Fruit fly (Drosophila melanogaster) whole organism, adult: ENCODE data around the gene Plap.
A peak's percentile ranks its signal among the peaks of the same experiment; 100 is the strongest.

Experiments
- CG11617 ChIP-seq: fragments of 200-800 bp; sonication (Bioruptor generic); optimal IDR thresholded peaks from 2 replicates; lab custom pipeline; 2017; ENCODE audit warnings: mild to moderate bottlenecking, missing biosample characterization, missing genetic modification reagents, missing genetic modification characterization
- CG12768 ChIP-seq: fragments of 200-800 bp; sonication (Bioruptor generic); optimal IDR thresholded peaks from 2 replicates; lab custom pipeline; 2017; ENCODE audit warnings: missing biosample characterization, missing genetic modification characterization, mild to moderate bottlenecking, moderate library complexity, missing genetic modification reagents
- CG14711 ChIP-seq: fragments of 200-800 bp; sonication (Bioruptor generic); optimal IDR thresholded peaks from 2 replicates; lab custom pipeline; 2018; ENCODE audit warnings: missing biosample characterization, mild to moderate bottlenecking, missing genetic modification characterization, moderate library complexity
- CG1620 ChIP-seq: fragments of 200-800 bp; sonication (Bioruptor generic); optimal IDR thresholded peaks from 2 replicates; lab custom pipeline; 2016; ENCODE audit warnings: missing biosample characterization, missing genetic modification characterization
- CG33017 ChIP-seq: fragments of 200-800 bp; sonication (Bioruptor generic); optimal IDR thresholded peaks from 2 replicates; lab custom pipeline; 2018; ENCODE audit warnings: missing biosample characterization, mild to moderate bottlenecking, missing genetic modification characterization, moderate library complexity
- CG5204 ChIP-seq: fragments of 200-800 bp; sonication (Bioruptor generic); optimal IDR thresholded peaks from 2 replicates; lab custom pipeline; 2016; ENCODE audit warnings: missing biosample characterization, missing genetic modification characterization
- CG7045 ChIP-seq: fragments of 200-800 bp; sonication (Bioruptor generic); optimal IDR thresholded peaks from 2 replicates; lab custom pipeline; 2017; ENCODE audit warnings: missing biosample characterization, mild to moderate bottlenecking, missing genetic modification characterization
- Clk ChIP-seq: fragments of 200-800 bp; sonication (Bioruptor generic); optimal IDR thresholded peaks from 2 replicates; lab custom pipeline; 2017; ENCODE audit warnings: missing biosample characterization, missing genetic modification characterization
- Crg-1 ChIP-seq: fragments of 200-800 bp; sonication (Bioruptor generic); optimal IDR thresholded peaks from 2 replicates; lab custom pipeline; 2016; ENCODE audit warnings: missing biosample characterization, missing genetic modification characterization
- Mnt ChIP-seq: fragments of 200-800 bp; sonication (Bioruptor generic); optimal IDR thresholded peaks from 2 replicates; lab custom pipeline; 2016; ENCODE audit warnings: missing biosample characterization, mild to moderate bottlenecking, missing genetic modification characterization
- cic ChIP-seq: fragments of 200-800 bp; sonication (Bioruptor generic); optimal IDR thresholded peaks from 2 replicates; lab custom pipeline; 2017; ENCODE audit warnings: missing biosample characterization, mild to moderate bottlenecking, missing genetic modification characterization, moderate library complexity
- kay ChIP-seq: fragments of 200-800 bp; sonication (Bioruptor generic); peaks from one replicate; lab custom pipeline; 2016; ENCODE audit warnings: missing biosample characterization, missing genetic modification characterization, borderline replicate concordance
- ovo ChIP-seq: fragments of 200-800 bp; sonication (Bioruptor generic); optimal IDR thresholded peaks from 2 replicates; lab custom pipeline; 2016; ENCODE audit warnings: missing biosample characterization, missing genetic modification characterization
- pad ChIP-seq: fragments of 200-800 bp; sonication (Bioruptor generic); optimal IDR thresholded peaks from 3 replicates; lab custom pipeline; 2017; ENCODE audit warnings: missing biosample characterization, missing genetic modification characterization, mild to moderate bottlenecking, moderate library complexity, missing genetic modification reagents

DNA sequence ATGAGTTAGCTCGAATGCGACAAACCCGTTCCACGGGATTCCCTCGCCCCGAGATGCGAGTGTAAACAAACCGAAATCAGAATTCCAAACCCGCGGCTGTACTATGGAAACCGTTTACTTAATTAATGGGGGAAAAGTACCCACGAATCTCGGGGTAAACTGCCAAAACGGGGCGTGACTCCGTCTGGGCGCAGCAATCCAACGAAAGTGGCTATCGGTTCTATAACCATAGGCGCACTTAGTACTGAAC lies 47.5 kb downstream of the Plap start:
- no peak for TF ChIP-seq Crg-1 (GFP tag; lab: Kevin White, UChicago)
- no peak for TF ChIP-seq Clk (GFP tag; lab: Kevin White, UChicago)
- no peak for TF ChIP-seq CG5204 (GFP tag; lab: Kevin White, UChicago)
- TF ChIP-seq pad (GFP tag; lab: Kevin White, UChicago) = no peak
- TF ChIP-seq Mnt (GFP tag; lab: Kevin White, UChicago) = no peak
- no peak for TF ChIP-seq CG14711 (tag; lab: Kevin White, UChicago)
- no peak for TF ChIP-seq CG7045 (GFP tag; lab: Kevin White, UChicago)
- peak; percentile 45 for TF ChIP-seq ovo (GFP tag; lab: Kevin White, UChicago)
- no peak for TF ChIP-seq CG1620 (GFP tag; lab: Kevin White, UChicago)
- no peak for TF ChIP-seq CG12768 (GFP tag; lab: Kevin White, UChicago)
- no peak for TF ChIP-seq cic
- TF ChIP-seq CG11617 (GFP tag; lab: Kevin White, UChicago) = no peak
- TF ChIP-seq CG33017 (tag; lab: Kevin White, UChicago) = no peak
- no peak for TF ChIP-seq kay (GFP tag; lab: Kevin White, UChicago)
